Worm (Caenorhabditis elegans) whole organism, L4/young adult: Measurements from ENCODE around the gene srw-89.

Experiments
- W03F9.2 ChIP-seq: fragments of 150-350 bp; optimal IDR thresholded peaks from 2 replicates; lab custom pipeline; 2014; ENCODE audit warnings: missing biosample characterization, missing genetic modification characterization
- him-1 ChIP-seq: sonication (generic microtip); optimal IDR thresholded peaks from 2 replicates; lab custom pipeline; 2016; ENCODE audit warnings: missing genotype, missing genetic modification reagents, missing genetic modification characterization, missing compliant biosample characterization

DNA sequence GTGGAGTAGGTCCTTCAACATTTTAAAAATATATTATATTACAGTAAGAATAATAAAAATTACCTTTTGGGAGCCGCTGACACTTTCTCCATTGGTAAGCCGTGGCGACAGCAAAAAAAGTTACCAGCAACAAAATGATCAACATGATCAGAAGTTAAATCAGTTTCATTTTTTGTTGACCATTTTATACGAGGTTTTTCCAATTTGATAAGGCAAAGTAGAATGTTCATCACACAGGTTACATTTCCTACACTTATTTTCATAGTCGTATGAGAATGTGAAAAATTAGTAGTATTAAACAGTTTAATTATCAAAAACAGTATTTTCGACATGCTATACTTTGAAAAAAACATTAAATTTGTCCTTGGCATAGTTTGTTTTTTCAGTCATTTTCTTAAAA, 44.0 kb upstream of the srw-89 start, which contains the start of gene cyp-34A10:
- no peak for TF ChIP-seq him-1 (tag; lab: Kevin White, UChicago)
- TF ChIP-seq W03F9.2 (tag; lab: Kevin White, UChicago): no peak
